Worm (Caenorhabditis elegans) whole organism, L4 larva: ENCODE measurements around the gene snpc-3.4.

Source experiments
- fos-1 ChIP-seq: fragments of 150-350 bp; optimal IDR thresholded peaks from 2 replicates; lab custom pipeline; 2014; ENCODE audit warnings: missing biosample characterization, missing genetic modification characterization
- lim-7 ChIP-seq: fragments of 200-800 bp; sonication (Bioruptor generic); IDR thresholded peaks from 2 replicates; pipeline ENCODE4 v1.3.6; 2022; ENCODE audit warnings: missing genetic modification characterization, missing compliant biosample characterization
- lsy-2 ChIP-seq, 2 experiments: fragments of 150-350 bp in 1 of 2; sonication (generic microtip) in 1 of 2; optimal IDR thresholded peaks; 2 replicates each; lab custom pipeline; 2014 to 2017; ENCODE audit warnings: missing biosample characterization in 2 of 2, missing genetic modification characterization in 2 of 2
- nhr-77 ChIP-seq: fragments of 150-350 bp; optimal IDR thresholded peaks from 2 replicates; lab custom pipeline; 2014; ENCODE audit warnings: missing biosample characterization, missing genetic modification characterization
- unc-39 ChIP-seq: sonication (generic microtip); optimal IDR thresholded peaks from 2 replicates; lab custom pipeline; 2017; ENCODE audit warnings: missing biosample characterization, missing genetic modification characterization

DNA sequence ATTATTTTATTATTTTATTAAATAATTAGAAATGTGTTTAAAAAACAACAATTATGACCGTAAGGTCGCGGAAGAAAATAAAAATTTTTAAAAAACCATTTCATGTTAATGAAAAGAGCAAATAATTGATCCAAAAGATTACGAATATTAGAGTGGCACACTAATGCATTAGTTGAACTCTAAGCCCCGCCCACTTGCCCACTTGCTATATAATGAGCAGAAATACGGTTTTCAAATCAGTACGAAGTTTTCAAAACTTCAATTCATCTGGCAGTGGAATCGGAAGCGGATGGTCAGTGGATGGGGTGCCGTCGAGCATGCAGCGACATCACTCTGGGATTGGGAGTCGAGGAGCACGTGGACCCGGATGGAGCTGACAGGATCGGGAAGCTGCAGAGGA, 32.1 kb upstream of the snpc-3.4 start, which contains the start of gene C36E8.6:
- TF ChIP-seq lim-7 (GFP tag; lab: Robert Waterston, UW) (no peak), lsy-2 (tag; optimal IDR thresholded peaks at IDR 0.05; lab: Kevin White, UChicago) (no peak), unc-39 (tag; lab: Kevin White, UChicago) (no peak), fos-1 (tag; lab: Kevin White, UChicago) (no peak), nhr-77 (tag; lab: Kevin White, UChicago) (no peak)
